Fruit fly (Drosophila melanogaster) whole organism, embryonic: ENCODE measurements around the gene CG7914.

Experiments
- CG11093 ChIP-seq: fragments of 200-800 bp; sonication (Bioruptor generic); IDR thresholded peaks from 3 replicates; pipeline ENCODE4 v1.3.6; 2022; ENCODE audit warnings: missing biosample characterization, missing genetic modification characterization
- CG12744 ChIP-seq: fragments of 200-800 bp; sonication (Bioruptor generic); optimal IDR thresholded peaks from 2 replicates; lab custom pipeline; 2016; ENCODE audit warnings: missing biosample characterization, missing genetic modification characterization
- CG13894 ChIP-seq: fragments of 200-800 bp; sonication (Bioruptor generic); optimal IDR thresholded peaks from 3 replicates; lab custom pipeline; 2018; ENCODE audit warnings: missing biosample characterization, mild to moderate bottlenecking, missing genetic modification characterization, moderate library complexity
- CG15269 ChIP-seq: fragments of 200-800 bp; sonication (Bioruptor generic); optimal IDR thresholded peaks from 2 replicates; lab custom pipeline; 2018; ENCODE audit warnings: missing biosample characterization, mild to moderate bottlenecking, missing genetic modification characterization, moderate library complexity
- CG15514 ChIP-seq: fragments of 200-800 bp; sonication (Bioruptor generic); optimal IDR thresholded peaks from 3 replicates; lab custom pipeline; 2017; ENCODE audit warnings: missing biosample characterization, missing genetic modification characterization, mild to moderate bottlenecking, moderate library complexity, missing genetic modification reagents
- CG17361 ChIP-seq: fragments of 200-800 bp; sonication (Bioruptor generic); IDR thresholded peaks from 3 replicates; pipeline ENCODE4 v1.3.6; 2022; ENCODE audit warnings: missing biosample characterization, missing genetic modification characterization
- CG18262 ChIP-seq: fragments of 200-800 bp; optimal IDR thresholded peaks from 3 replicates; lab custom pipeline; 2019; ENCODE audit warnings: missing biosample characterization, mild to moderate bottlenecking, missing genetic modification characterization, moderate library complexity
- CG18619 ChIP-seq: fragments of 200-800 bp; sonication (Bioruptor generic); optimal IDR thresholded peaks from 3 replicates; lab custom pipeline; 2017; ENCODE audit warnings: missing biosample characterization, mild to moderate bottlenecking, missing genetic modification characterization
- CG2116 ChIP-seq: fragments of 200-800 bp; sonication (Bioruptor generic); optimal IDR thresholded peaks from 3 replicates; lab custom pipeline; 2018; ENCODE audit warnings: missing biosample characterization, mild to moderate bottlenecking, missing genetic modification characterization
- CG2120 ChIP-seq: fragments of 200-800 bp; sonication (Bioruptor generic); optimal IDR thresholded peaks from 3 replicates; lab custom pipeline; 2016; ENCODE audit warnings: missing biosample characterization, missing genetic modification characterization
- CG31224 ChIP-seq: fragments of 200-800 bp; sonication (Bioruptor generic); IDR thresholded peaks from 2 replicates; pipeline ENCODE4 v1.3.6; 2022; ENCODE audit warnings: missing biosample characterization, missing genetic modification characterization
- CG3163 ChIP-seq: fragments of 200-800 bp; sonication (Bioruptor generic); optimal IDR thresholded peaks from 3 replicates; lab custom pipeline; 2016; ENCODE audit warnings: missing biosample characterization, missing genetic modification characterization
- CG32767 ChIP-seq: fragments of 200-800 bp; sonication (Bioruptor generic); IDR thresholded peaks from 2 replicates; pipeline ENCODE4 v1.3.6; 2022; ENCODE audit warnings: missing biosample characterization, missing genetic modification characterization
- CG5180 ChIP-seq: fragments of 200-800 bp; sonication (Bioruptor generic); optimal IDR thresholded peaks from 3 replicates; lab custom pipeline; 2017; ENCODE audit warnings: missing biosample characterization, missing genetic modification characterization, mild to moderate bottlenecking, moderate library complexity, missing genetic modification reagents
- CG5953 ChIP-seq: fragments of 200-800 bp; sonication (Bioruptor generic); IDR thresholded peaks from 2 replicates; pipeline ENCODE4 v1.3.6; 2022; ENCODE audit warnings: missing biosample characterization, missing genetic modification characterization
- CG6254 ChIP-seq: fragments of 200-800 bp; sonication (Bioruptor generic); optimal IDR thresholded peaks from 3 replicates; lab custom pipeline; 2017; ENCODE audit warnings: mild to moderate bottlenecking, missing biosample characterization, missing genetic modification reagents, missing genetic modification characterization
- CG6683 ChIP-seq: fragments of 200-800 bp; sonication (Bioruptor generic); optimal IDR thresholded peaks from 2 replicates; lab custom pipeline; 2017; ENCODE audit warnings: missing biosample characterization, mild to moderate bottlenecking, missing genetic modification characterization, missing genetic modification reagents
- CG9215 ChIP-seq: fragments of 200-800 bp; sonication (Bioruptor generic); IDR thresholded peaks from 2 replicates; pipeline ENCODE4 v1.3.6; 2022; ENCODE audit warnings: missing biosample characterization, missing genetic modification characterization
- CG9437 ChIP-seq: fragments of 200-800 bp; sonication (Bioruptor generic); optimal IDR thresholded peaks from 2 replicates; lab custom pipeline; 2018; ENCODE audit warnings: missing biosample characterization, mild to moderate bottlenecking, missing genetic modification characterization
- CG9932 ChIP-seq: fragments of 200-800 bp; sonication (Bioruptor generic); IDR thresholded peaks from 2 replicates; pipeline ENCODE4 v1.3.6; 2022; ENCODE audit warnings: missing biosample characterization, missing genetic modification characterization
- Camta ChIP-seq: fragments of 200-800 bp; sonication (Bioruptor generic); optimal IDR thresholded peaks from 2 replicates; lab custom pipeline; 2016; ENCODE audit warnings: missing biosample characterization, missing genetic modification characterization
- D19A ChIP-seq: fragments of 200-800 bp; optimal IDR thresholded peaks from 3 replicates; lab custom pipeline; 2019; ENCODE audit warnings: missing biosample characterization, mild to moderate bottlenecking, missing genetic modification characterization, moderate library complexity
- Dad ChIP-seq: fragments of 200-800 bp; sonication (Bioruptor generic); optimal IDR thresholded peaks from 3 replicates; lab custom pipeline; 2016; ENCODE audit warnings: missing biosample characterization, missing genetic modification characterization
- Dp ChIP-seq: fragments of 200-800 bp; sonication (Bioruptor generic); optimal IDR thresholded peaks from 2 replicates; lab custom pipeline; 2018; ENCODE audit warnings: missing biosample characterization, mild to moderate bottlenecking, missing genetic modification characterization, moderate library complexity
- Drgx ChIP-seq: fragments of 200-800 bp; sonication (Bioruptor generic); IDR thresholded peaks from 2 replicates; pipeline ENCODE4 v1.3.6; 2022; ENCODE audit warnings: missing biosample characterization, missing genetic modification characterization
- H2.0 ChIP-seq: fragments of 200-800 bp; sonication (Bioruptor generic); IDR thresholded peaks from 2 replicates; pipeline ENCODE4 v1.3.6; 2022; ENCODE audit warnings: missing biosample characterization, missing genetic modification characterization
- HmgZ ChIP-seq: fragments of 200-800 bp; sonication (Bioruptor generic); optimal IDR thresholded peaks from 2 replicates; lab custom pipeline; 2018; ENCODE audit warnings: missing biosample characterization, mild to moderate bottlenecking, missing genetic modification characterization
- Jarid2 ChIP-seq: fragments of 200-800 bp; sonication (Bioruptor generic); optimal IDR thresholded peaks from 3 replicates; lab custom pipeline; 2017; ENCODE audit warnings: mild to moderate bottlenecking, missing biosample characterization, missing genetic modification reagents, missing genetic modification characterization
- MBD-R2 ChIP-seq: fragments of 200-800 bp; sonication (Bioruptor generic); IDR thresholded peaks from 2 replicates; pipeline ENCODE4 v1.3.6; 2022; ENCODE audit warnings: missing biosample characterization, missing genetic modification characterization
- Med ChIP-seq: fragments of 200-800 bp; sonication (Bioruptor generic); peaks from one replicate; lab custom pipeline; 2016; ENCODE audit warnings: missing biosample characterization, missing genetic modification characterization, mild to moderate bottlenecking, inconsistent platforms, moderate library complexity
- Mrtf ChIP-seq: fragments of 200-800 bp; sonication (Bioruptor generic); IDR thresholded peaks from 3 replicates; pipeline ENCODE4 v1.3.6; 2022; ENCODE audit warnings: missing biosample characterization, missing genetic modification characterization
- Myb ChIP-seq: fragments of 200-800 bp; sonication (Bioruptor generic); optimal IDR thresholded peaks from 2 replicates; lab custom pipeline; 2016; ENCODE audit warnings: missing biosample characterization, missing genetic modification characterization
- Usf ChIP-seq: fragments of 200-800 bp; sonication (Bioruptor generic); optimal IDR thresholded peaks from 2 replicates; lab custom pipeline; 2017; ENCODE audit warnings: missing genotype, missing biosample characterization, missing genetic modification characterization
- Xrp1 ChIP-seq: fragments of 200-800 bp; sonication (Bioruptor generic); IDR thresholded peaks from 2 replicates; pipeline ENCODE4 v1.3.6; 2022; ENCODE audit warnings: missing biosample characterization, missing genetic modification characterization
- al ChIP-seq: fragments of 200-800 bp; sonication (Bioruptor generic); IDR thresholded peaks from 2 replicates; pipeline ENCODE4 v1.3.6; 2022; ENCODE audit warnings: missing biosample characterization, missing genetic modification characterization
- bbx ChIP-seq: fragments of 200-800 bp; sonication (Bioruptor generic); IDR thresholded peaks from 2 replicates; pipeline ENCODE4 v1.3.6; 2022; ENCODE audit warnings: missing biosample characterization, missing genetic modification characterization; ENCODE audit not compliant: partially characterized antibody
- btn ChIP-seq: fragments of 200-800 bp; sonication (Bioruptor generic); optimal IDR thresholded peaks from 2 replicates; lab custom pipeline; 2016; ENCODE audit warnings: missing biosample characterization, missing genetic modification characterization
- danr ChIP-seq: fragments of 200-800 bp; sonication (Bioruptor generic); IDR thresholded peaks from 2 replicates; pipeline ENCODE4 v1.3.6; 2022; ENCODE audit warnings: missing biosample characterization, missing genetic modification characterization
- grn ChIP-seq: fragments of 200-800 bp; sonication (Bioruptor generic); optimal IDR thresholded peaks from 3 replicates; lab custom pipeline; 2017; ENCODE audit warnings: missing biosample characterization, missing genetic modification characterization
- gro ChIP-seq: fragments of 200-800 bp; sonication (Bioruptor generic); optimal IDR thresholded peaks from 2 replicates; lab custom pipeline; 2016; ENCODE audit warnings: missing biosample characterization, missing genetic modification characterization
- ham ChIP-seq: fragments of 200-800 bp; sonication (Bioruptor generic); IDR thresholded peaks from 2 replicates; pipeline ENCODE4 v1.3.6; 2022; ENCODE audit warnings: missing biosample characterization, missing genetic modification characterization
- mirr ChIP-seq: fragments of 200-800 bp; sonication (Bioruptor generic); optimal IDR thresholded peaks from 3 replicates; lab custom pipeline; 2018; ENCODE audit warnings: missing biosample characterization, mild to moderate bottlenecking, missing genetic modification characterization
- nerfin-2 ChIP-seq: fragments of 200-800 bp; sonication (Bioruptor generic); IDR thresholded peaks from 2 replicates; pipeline ENCODE4 v1.3.6; 2022; ENCODE audit warnings: missing biosample characterization, missing genetic modification characterization; ENCODE audit not compliant: partially characterized antibody
- pb ChIP-seq: fragments of 200-800 bp; sonication (Bioruptor generic); optimal IDR thresholded peaks from 3 replicates; lab custom pipeline; 2016; ENCODE audit warnings: missing biosample characterization, missing genetic modification characterization
- pum ChIP-seq: fragments of 200-800 bp; sonication (Bioruptor generic); optimal IDR thresholded peaks from 2 replicates; lab custom pipeline; 2016; ENCODE audit warnings: missing biosample characterization, missing genetic modification characterization
- sd ChIP-seq: fragments of 200-800 bp; sonication (Bioruptor generic); optimal IDR thresholded peaks from 3 replicates; lab custom pipeline; 2018; ENCODE audit warnings: missing biosample characterization, mild to moderate bottlenecking, missing genetic modification characterization, moderate library complexity
- sqz ChIP-seq: fragments of 200-800 bp; sonication (Bioruptor generic); optimal IDR thresholded peaks from 3 replicates; lab custom pipeline; 2018; ENCODE audit warnings: missing biosample characterization, mild to moderate bottlenecking, missing genetic modification characterization
- wek ChIP-seq: fragments of 200-800 bp; sonication (Bioruptor generic); optimal IDR thresholded peaks from 3 replicates; lab custom pipeline; 2018; ENCODE audit warnings: missing biosample characterization, mild to moderate bottlenecking, missing genetic modification characterization, moderate library complexity

The CG7914 gene

DNA sequence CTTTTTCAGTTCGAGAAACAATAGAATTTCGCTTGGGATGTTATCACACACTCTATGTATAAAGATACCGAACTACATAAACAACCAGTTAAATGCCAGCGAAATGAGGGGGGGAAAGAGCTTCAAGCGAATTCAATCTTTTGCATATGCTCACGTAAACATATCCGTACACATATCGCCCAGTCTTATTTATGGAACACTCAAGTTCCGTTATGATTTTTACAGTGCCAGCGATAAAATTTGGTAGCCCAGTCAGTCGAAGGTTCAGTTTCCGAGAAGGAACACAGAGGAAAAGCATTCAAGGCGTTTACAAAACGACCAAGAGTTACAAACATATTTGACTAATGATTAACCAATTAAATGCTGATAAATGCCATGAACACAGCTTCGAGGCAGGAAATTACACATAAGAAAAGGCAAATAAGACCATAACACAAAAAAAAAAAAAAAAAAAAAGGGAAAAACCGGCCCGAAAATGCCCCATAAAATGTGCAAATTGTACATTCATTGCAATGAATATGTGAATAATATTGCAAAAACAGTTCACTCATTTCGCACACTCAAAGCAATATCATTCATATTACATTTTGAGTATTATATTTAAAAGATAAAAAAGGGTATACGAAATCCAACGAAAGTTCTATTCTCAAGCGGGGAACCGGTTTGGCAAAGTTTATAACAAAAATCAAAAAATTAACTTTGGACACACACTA, 44.3 kb downstream of the CG7914 start (continued):
- TF ChIP-seq CG3163 (GFP tag; lab: Kevin White, UChicago) (no peak), CG6254 (no peak), Med (GFP tag; lab: Kevin White, UChicago) (peak; percentile 28), MBD-R2 (GFP tag; lab: Robert Waterston, UW) (no peak), CG11093 (GFP tag; lab: Robert Waterston, UW) (no peak), CG2120 (GFP tag; lab: Kevin White, UChicago) (peak; percentile 48), D19A (tag; lab: Kevin White, UChicago) (peak; percentile 26), CG15269 (no peak), pb (GFP tag; lab: Kevin White, UChicago) (no peak), nerfin-2 (GFP tag; lab: Robert Waterston, UW) (no peak)

dm6 chrX:19147939-19148641, 45.2 kb downstream of the CG7914 start:
- TF ChIP-seq HmgZ = no peak
- no peak for TF ChIP-seq Usf (GFP tag; lab: Kevin White, UChicago)
- no peak for TF ChIP-seq CG32767 (GFP tag; lab: Robert Waterston, UW)
- no peak for TF ChIP-seq CG17361 (GFP tag; lab: Robert Waterston, UW)
- no peak for TF ChIP-seq bbx
- no peak for TF ChIP-seq CG18619 (GFP tag; lab: Kevin White, UChicago)
- no peak for TF ChIP-seq Myb (GFP tag; lab: Kevin White, UChicago)
- no peak for TF ChIP-seq Dp (GFP tag; lab: Kevin White, UChicago)
- peak; percentile 67 for TF ChIP-seq sqz
- TF ChIP-seq CG13894 (tag; lab: Kevin White, UChicago) = no peak
- no peak for TF ChIP-seq CG15514 (GFP tag; lab: Kevin White, UChicago)
- no peak for TF ChIP-seq Camta (GFP tag; lab: Kevin White, UChicago)
- no peak for TF ChIP-seq btn (GFP tag; lab: Kevin White, UChicago)
- no peak for TF ChIP-seq CG9932 (GFP tag; lab: Robert Waterston, UW)
- no peak for TF ChIP-seq CG9215 (GFP tag; lab: Robert Waterston, UW)
- no peak for TF ChIP-seq CG5180
- TF ChIP-seq CG9437 = no peak
- TF ChIP-seq Xrp1 = no peak
- TF ChIP-seq CG6683 = no peak
- TF ChIP-seq al = no peak
- TF ChIP-seq CG18262 (tag; lab: Kevin White, UChicago) = no peak
- TF ChIP-seq pum (GFP tag; lab: Kevin White, UChicago) = no peak
- no peak for TF ChIP-seq danr
- no peak for TF ChIP-seq CG5953 (GFP tag; lab: Robert Waterston, UW)
- TF ChIP-seq Dad = no peak
- TF ChIP-seq Jarid2 (GFP tag; lab: Kevin White, UChicago) = no peak
- TF ChIP-seq Drgx = 0 out of 2 replicates have a peak, but pooled peaks have one; percentile 23
- TF ChIP-seq wek = no peak
- TF ChIP-seq ham (GFP tag; lab: Robert Waterston, UW) = no peak
- TF ChIP-seq CG12744 (GFP tag; lab: Kevin White, UChicago) = no peak
- peak; percentile 29 for TF ChIP-seq mirr
- TF ChIP-seq H2.0 (GFP tag; lab: Robert Waterston, UW) = no peak
- no peak for TF ChIP-seq gro (GFP tag; lab: Kevin White, UChicago)
- TF ChIP-seq CG2116 (GFP tag; lab: Kevin White, UChicago) = no peak
- TF ChIP-seq CG31224 (GFP tag; lab: Robert Waterston, UW) = peak; percentile 82
- no peak for TF ChIP-seq Mrtf
- no peak for TF ChIP-seq grn (GFP tag; lab: Kevin White, UChicago)
- peak; percentile 28 for TF ChIP-seq sd (tag; lab: Kevin White, UChicago)
